Fruit fly (Drosophila melanogaster) whole organism: ENCODE data around the gene capu.

Source experiments
- CG8478 ChIP-seq: fragments of >200 bp; optimal IDR thresholded peaks from 2 replicates; lab custom pipeline; 2018; ENCODE audit warnings: inconsistent platforms
- Dll ChIP-seq: fragments of >200 bp; optimal IDR thresholded peaks from 2 replicates; lab custom pipeline; 2017
- EcR ChIP-seq, 2 experiments: fragments of >200 bp; optimal IDR thresholded peaks; 2 replicates each; lab custom pipeline; 2017; ENCODE audit warnings: missing biosample characterization in 2 of 2, missing genetic modification characterization in 2 of 2, missing genetic modification reagents in 2 of 2
- psq ChIP-seq: fragments of >200 bp; optimal IDR thresholded peaks from 2 replicates; lab custom pipeline; 2017
- usp ChIP-seq: fragments of >200 bp; optimal IDR thresholded peaks from 2 replicates; lab custom pipeline; 2017; ENCODE audit warnings: missing biosample characterization, missing genetic modification characterization, mixed read lengths

dm6 chr2L:3893331-3893730, 9.3 kb downstream of the capu start:
- TF ChIP-seq CG8478 (no peak), EcR (GFP tag; optimal IDR thresholded peaks at IDR 0.05; lab: Kevin White, UChicago) (no peak), psq (lab: Kevin White, UChicago) (no peak), usp (GFP tag; lab: Kevin White, UChicago) (no peak), Dll (lab: Kevin White, UChicago) (no peak)
